Worm (Caenorhabditis elegans): ENCODE results near the gene abu-2.

The abu-2 gene

ce11 chrX:1389382-1389983, 21.0 kb downstream of the abu-2 start (continued):
- TF ChIP-seq dmd-9 (GFP tag; IDR thresholded peaks at IDR 0.05): no peak
- peak; percentile 99 for TF ChIP-seq hmg-1.1 (GFP tag; IDR thresholded peaks at IDR 0.05)
- TF ChIP-seq aly-2 (tag; optimal IDR thresholded peaks at IDR 0.05): no peak
- TF ChIP-seq Y48G9A.11 (GFP tag; IDR thresholded peaks at IDR 0.05): 0 out of 2 replicates have a peak, but pooled peaks have one; percentile 29
- peak; percentile 79 to 98 for TF ChIP-seq daf-16 (GFP tag; optimal IDR thresholded peaks at IDR 0.05)
- TF ChIP-seq daf-16 (tag; optimal IDR thresholded peaks at IDR 0.05): peak; percentile 82
- no peak for TF ChIP-seq daf-12 (tag; optimal IDR thresholded peaks at IDR 0.05)
- peak; percentile 65 for TF ChIP-seq cey-2 (tag; optimal IDR thresholded peaks at IDR 0.05; ENCODE audit: borderline replicate concordance, insufficient read depth)
- TF ChIP-seq F44E2.7 (GFP tag; IDR thresholded peaks at IDR 0.05): no peak
- TF ChIP-seq nhr-11 (tag; optimal IDR thresholded peaks at IDR 0.05): peak; percentile 94
- peak; percentile 61; the same call in 1 of the 2 replicates for TF ChIP-seq lin-29 (GFP tag; IDR thresholded peaks at IDR 0.05)
- TF ChIP-seq F10B5.3 (tag; optimal IDR thresholded peaks at IDR 0.05): peak; percentile 83
- peak; percentile 66 for TF ChIP-seq ceh-28 (tag; optimal IDR thresholded peaks at IDR 0.05)
- TF ChIP-seq zip-11 (GFP tag; IDR thresholded peaks at IDR 0.05): no peak
- TF ChIP-seq nhr-111 (GFP tag; optimal IDR thresholded peaks at IDR 0.05): no peak
- TF ChIP-seq nhr-48 (tag; optimal IDR thresholded peaks at IDR 0.05): peak; percentile 93
- TF ChIP-seq mxl-2 (GFP tag; conservative IDR thresholded peaks at IDR 0.05): no peak
- TF ChIP-seq ces-1 (GFP tag; optimal IDR thresholded peaks at IDR 0.05): peak; percentile 88
- peak; percentile 95 for TF ChIP-seq hlh-30 (tag; optimal IDR thresholded peaks at IDR 0.05; ENCODE audit: insufficient read depth)
- no peak for TF ChIP-seq ceh-82 (tag; optimal IDR thresholded peaks at IDR 0.05)
- TF ChIP-seq tra-1 (GFP tag; IDR thresholded peaks at IDR 0.05): peak; percentile 86
- no peak for TF ChIP-seq F26F4.8 (GFP tag; conservative IDR thresholded peaks at IDR 0.05)
- TF ChIP-seq R02D3.7 (tag; optimal IDR thresholded peaks at IDR 0.05): no peak
- peak; percentile 89 for TF ChIP-seq hlh-11 (tag; optimal IDR thresholded peaks at IDR 0.05)
- TF ChIP-seq Y5F2A.4 (GFP tag; optimal IDR thresholded peaks at IDR 0.05): peak; percentile 61
- peak; percentile 98 for TF ChIP-seq T26A8.4 (GFP tag; IDR thresholded peaks at IDR 0.05)
- TF ChIP-seq T20F7.1 (GFP tag; optimal IDR thresholded peaks at IDR 0.05): peak; percentile 88
- peak; percentile 97 for TF ChIP-seq duxl-1 (tag; optimal IDR thresholded peaks at IDR 0.05; ENCODE audit: poor library complexity)
- no peak for TF ChIP-seq madf-5 (GFP tag; IDR thresholded peaks at IDR 0.05)
- no peak for TF ChIP-seq Y75B8A.6 (GFP tag; IDR thresholded peaks at IDR 0.05)
- peak; percentile 99 for TF ChIP-seq nhr-77 (tag; optimal IDR thresholded peaks at IDR 0.05)
- TF ChIP-seq nhr-41 (GFP tag; IDR thresholded peaks at IDR 0.05): no peak
- no peak for TF ChIP-seq lin-15B (tag; optimal IDR thresholded peaks at IDR 0.05)
- TF ChIP-seq daf-8 (GFP tag; IDR thresholded peaks at IDR 0.05): no peak
- TF ChIP-seq dmd-8 (GFP tag; IDR thresholded peaks at IDR 0.05): 0 out of 2 replicates have a peak, but pooled peaks have one; percentile 61
- peak; percentile 70 to 97 for TF ChIP-seq unc-62 (GFP tag; optimal IDR thresholded peaks at IDR 0.05 in 1 of 2)
- TF ChIP-seq unc-62 (tag; optimal IDR thresholded peaks at IDR 0.05): peak; percentile 36
- peak; percentile 98 for TF ChIP-seq nhr-6 (tag; optimal IDR thresholded peaks at IDR 0.05)
- no peak for TF ChIP-seq attf-4 (tag; optimal IDR thresholded peaks at IDR 0.05)
- no peak for TF ChIP-seq gei-8 (GFP tag; optimal IDR thresholded peaks at IDR 0.05)
- TF ChIP-seq dpl-1 (GFP tag; optimal IDR thresholded peaks at IDR 0.05): peak; percentile 58
- peak; percentile 49 to 54 for TF ChIP-seq hif-1 (tag; optimal IDR thresholded peaks at IDR 0.05)
- TF ChIP-seq nhr-102 (tag; optimal IDR thresholded peaks at IDR 0.05): peak; percentile 98
- peak; percentile 82; the same call in 1 of the 2 replicates for TF ChIP-seq daf-19 (GFP tag; conservative IDR thresholded peaks at IDR 0.05)
- peak; percentile 86 for TF ChIP-seq madf-9 (GFP tag; conservative IDR thresholded peaks at IDR 0.05)
- peak; percentile 88 for TF ChIP-seq dmd-6 (GFP tag; IDR thresholded peaks at IDR 0.05)
- TF ChIP-seq aha-1 (tag): peak; percentile 44
- peak; percentile 74 for TF ChIP-seq zfp-3 (GFP tag; conservative IDR thresholded peaks at IDR 0.05)
- TF ChIP-seq tag-97 (GFP tag; IDR thresholded peaks at IDR 0.05): no peak
- TF ChIP-seq ztf-11 (tag; optimal IDR thresholded peaks at IDR 0.05): no peak
- TF ChIP-seq nhr-42 (GFP tag; IDR thresholded peaks at IDR 0.05): peak; percentile 96
